Worm (Caenorhabditis elegans): Measurements from ENCODE around the gene C07E3.4.

The C07E3.4 gene

DNA sequence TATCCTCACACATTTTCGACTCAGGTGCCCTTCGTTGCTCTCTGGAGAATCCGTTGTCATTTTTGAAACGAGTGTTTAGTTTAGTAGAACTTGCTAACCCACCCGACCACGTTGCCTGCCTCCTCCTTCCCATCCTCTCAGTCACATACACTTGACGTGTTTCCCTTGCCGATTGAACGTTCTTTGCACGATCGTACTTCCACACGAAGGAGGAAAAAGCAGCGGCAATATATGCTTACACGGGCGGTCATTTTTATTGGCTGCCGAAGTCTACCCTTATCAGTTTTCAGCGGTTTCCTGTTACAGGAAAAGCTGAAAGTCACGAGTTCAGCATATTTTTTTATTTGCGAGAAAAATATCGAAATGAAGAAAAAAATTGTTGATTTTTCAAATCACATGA is 29.2 kb downstream of the C07E3.4 start (continued):
- TF ChIP-seq hif-1 (tag; optimal IDR thresholded peaks at IDR 0.05) (peak; percentile 13 to 23), ceh-28 (tag; optimal IDR thresholded peaks at IDR 0.05) (no peak), lim-7 (GFP tag; IDR thresholded peaks at IDR 0.05) (peak; percentile 11; the same call in 1 of the 2 replicates), unc-39 (tag; optimal IDR thresholded peaks at IDR 0.05) (no peak), pqm-1 (tag; optimal IDR thresholded peaks at IDR 0.05) (peak; percentile 93), Y5F2A.4 (GFP tag; optimal IDR thresholded peaks at IDR 0.05) (no peak), php-3 (GFP tag; IDR thresholded peaks at IDR 0.05) (peak; percentile 85), gei-8 (GFP tag; optimal IDR thresholded peaks at IDR 0.05) (peak; percentile 41), nhr-28 (tag; optimal IDR thresholded peaks at IDR 0.05) (peak; percentile 88), jun-1 (tag; optimal IDR thresholded peaks at IDR 0.05) (no peak), dmd-8 (GFP tag; IDR thresholded peaks at IDR 0.05) (no peak)

- TF ChIP-seq egl-43 (GFP tag; IDR thresholded peaks at IDR 0.05) = no peak
- peak; percentile 34 for TF ChIP-seq pqm-1 (tag; optimal IDR thresholded peaks at IDR 0.05)
- TF ChIP-seq ama-1 (optimal IDR thresholded peaks at IDR 0.05) = peak; percentile 16
- TF ChIP-seq daf-8 (GFP tag; IDR thresholded peaks at IDR 0.05) = no peak
- TF ChIP-seq dve-1 (tag; optimal IDR thresholded peaks at IDR 0.05; ENCODE audit: insufficient read depth) = peak; percentile 77
- peak; percentile 35 for TF ChIP-seq mes-2 (tag; optimal IDR thresholded peaks at IDR 0.05; ENCODE audit: poor library complexity, severe bottlenecking)
- no peak for TF ChIP-seq R02D3.7 (tag; optimal IDR thresholded peaks at IDR 0.05)
- TF ChIP-seq skn-1 (tag; optimal IDR thresholded peaks at IDR 0.05) = no peak
- no peak for TF ChIP-seq zfp-2 (tag; optimal IDR thresholded peaks at IDR 0.05)
- TF ChIP-seq nhr-11 (tag; optimal IDR thresholded peaks at IDR 0.05) = peak; percentile 54
- TF ChIP-seq zip-11 (GFP tag; IDR thresholded peaks at IDR 0.05) = no peak
- peak; percentile 18; the same call in 1 of the 2 replicates for TF ChIP-seq zfp-3 (GFP tag; conservative IDR thresholded peaks at IDR 0.05)
- peak; percentile 96 for TF ChIP-seq aha-1 (tag)
- peak in 1 of 2 experiments; percentile 97 for TF ChIP-seq unc-62 (GFP tag; optimal IDR thresholded peaks at IDR 0.05 in 1 of 2)
- no peak for TF ChIP-seq unc-62 (tag; optimal IDR thresholded peaks at IDR 0.05)
- TF ChIP-seq hif-1 (tag; optimal IDR thresholded peaks at IDR 0.05) = peak in 1 of 2 experiments; percentile 6
- TF ChIP-seq mxl-2 (GFP tag; conservative IDR thresholded peaks at IDR 0.05) = 0 out of 2 replicates have a peak, but pooled peaks have one; percentile 54
- TF ChIP-seq php-3 (GFP tag; IDR thresholded peaks at IDR 0.05) = no peak
- TF ChIP-seq lin-29 (GFP tag; IDR thresholded peaks at IDR 0.05) = no peak
- TF ChIP-seq F26F4.8 (GFP tag; conservative IDR thresholded peaks at IDR 0.05) = no peak
- peak; percentile 54 for TF ChIP-seq lin-13 (GFP tag; optimal IDR thresholded peaks at IDR 0.05)
- peak; percentile 75 for TF ChIP-seq mep-1 (tag; optimal IDR thresholded peaks at IDR 0.05)
- peak; percentile 80 for TF ChIP-seq nhr-6 (tag; optimal IDR thresholded peaks at IDR 0.05)
- 0 out of 2 replicates have a peak, but pooled peaks have one; percentile 16 for TF ChIP-seq madf-9 (GFP tag; conservative IDR thresholded peaks at IDR 0.05)
- TF ChIP-seq F44E2.7 (GFP tag; IDR thresholded peaks at IDR 0.05) = no peak
- no peak for TF ChIP-seq ces-1 (GFP tag; optimal IDR thresholded peaks at IDR 0.05)
- TF ChIP-seq Y75B8A.6 (GFP tag; IDR thresholded peaks at IDR 0.05) = no peak
- TF ChIP-seq nhr-41 (GFP tag; IDR thresholded peaks at IDR 0.05) = no peak
- no peak for TF ChIP-seq ceh-82 (tag; optimal IDR thresholded peaks at IDR 0.05)
- TF ChIP-seq nhr-237 (tag; optimal IDR thresholded peaks at IDR 0.05) = no peak
- no peak for TF ChIP-seq zip-2 (tag; optimal IDR thresholded peaks at IDR 0.05)
- TF ChIP-seq lsy-2 (tag; optimal IDR thresholded peaks at IDR 0.05) = peak in 1 of 2 experiments; percentile 58
- TF ChIP-seq nhr-48 (tag; optimal IDR thresholded peaks at IDR 0.05) = peak; percentile 56
- peak; percentile 65 for TF ChIP-seq nhr-77 (tag; optimal IDR thresholded peaks at IDR 0.05)
- TF ChIP-seq nhr-28 (tag; optimal IDR thresholded peaks at IDR 0.05) = peak; percentile 79
- TF ChIP-seq F49E8.2 (tag; optimal IDR thresholded peaks at IDR 0.05; ENCODE audit: borderline replicate concordance) = no peak
- no peak for TF ChIP-seq daf-12 (tag; optimal IDR thresholded peaks at IDR 0.05)
- TF ChIP-seq nhr-111 (GFP tag; optimal IDR thresholded peaks at IDR 0.05) = no peak
- TF ChIP-seq daf-16 (GFP tag; optimal IDR thresholded peaks at IDR 0.05) = peak in 1 of 2 experiments; percentile 52
- peak; percentile 80 for TF ChIP-seq daf-16 (tag; optimal IDR thresholded peaks at IDR 0.05)
- no peak for TF ChIP-seq nhr-42 (GFP tag; IDR thresholded peaks at IDR 0.05)
- TF ChIP-seq lin-1 (GFP tag; IDR thresholded peaks at IDR 0.05) = peak; percentile 31; the same call in 1 of the 2 replicates
- TF ChIP-seq nhr-25 (tag; optimal IDR thresholded peaks at IDR 0.05; ENCODE audit: borderline replicate concordance, insufficient read depth) = peak; percentile 39
Measured at ce11 chrII:10390250-10390821, 29.7 kb downstream of the C07E3.4 start.
